Worm (Caenorhabditis elegans) whole organism, midembryonic: ENCODE data around the gene ttx-1.

ENCODE experiments used
- T22C8.4 ChIP-seq: fragments of 200-800 bp; sonication (Bioruptor generic); IDR thresholded peaks from 2 replicates; pipeline ENCODE4 v1.3.6; 2022; ENCODE audit warnings: missing genetic modification characterization, missing compliant biosample characterization
- cog-1 ChIP-seq: sonication (generic microtip); optimal IDR thresholded peaks from 2 replicates; lab custom pipeline; 2016; ENCODE audit warnings: missing genetic modification characterization, missing compliant biosample characterization
- flt-1 ChIP-seq: fragments of 200-800 bp; sonication (Bioruptor generic); IDR thresholded peaks from 2 replicates; pipeline ENCODE4 v1.3.6; 2022; ENCODE audit warnings: missing genetic modification characterization, missing compliant biosample characterization
- klf-2 ChIP-seq: fragments of 200-800 bp; sonication (Bioruptor generic); conservative IDR thresholded peaks from 2 replicates; pipeline ENCODE4 v1.3.6; 2022; ENCODE audit warnings: missing genetic modification reagents, missing genetic modification characterization, missing compliant biosample characterization
- med-1 ChIP-seq: sonication (generic microtip); optimal IDR thresholded peaks from 2 replicates; lab custom pipeline; 2017; ENCODE audit warnings: missing genetic modification characterization, mild to moderate bottlenecking, missing compliant biosample characterization, antibody characterized with exemption, missing genetic modification reagents; ENCODE audit not compliant: insufficient read depth
- ref-1 ChIP-seq: fragments of 200-800 bp; sonication (Bioruptor generic); conservative IDR thresholded peaks from 2 replicates; pipeline ENCODE4 v1.3.6; 2022; ENCODE audit warnings: missing genetic modification reagents, missing genetic modification characterization, missing compliant biosample characterization
- tab-1 ChIP-seq: fragments of 200-800 bp; sonication (Bioruptor generic); IDR thresholded peaks from 2 replicates; pipeline ENCODE4 v1.3.6; 2022; ENCODE audit warnings: missing genetic modification characterization, missing compliant biosample characterization
- ztf-23 ChIP-seq: fragments of 200-800 bp; sonication (Bioruptor generic); IDR thresholded peaks from 2 replicates; pipeline ENCODE4 v1.3.6; 2022; ENCODE audit warnings: missing genetic modification reagents, missing genetic modification characterization, missing compliant biosample characterization
- ztf-29 ChIP-seq: fragments of 200-800 bp; sonication (Bioruptor generic); IDR thresholded peaks from 2 replicates; pipeline ENCODE4 v1.3.6; 2022; ENCODE audit warnings: missing genetic modification reagents, missing genetic modification characterization, missing compliant biosample characterization

- TF ChIP-seq med-1 (GFP tag; lab: Kevin White, UChicago) (no peak), cog-1 (tag; lab: Kevin White, UChicago) (no peak), flt-1 (GFP tag; lab: Robert Waterston, UW) (no peak), klf-2 (GFP tag; lab: Robert Waterston, UW) (no peak), ztf-23 (no peak), T22C8.4 (GFP tag; lab: Robert Waterston, UW) (no peak), ref-1 (no peak), tab-1 (GFP tag; lab: Robert Waterston, UW) (no peak), ztf-29 (GFP tag; lab: Robert Waterston, UW) (no peak)
These were observed 30.0 kb upstream of the ttx-1 start for ce11 chrV:20093940-20094339.
